Worm (Caenorhabditis elegans) whole organism, mixed stage, embryonic: ENCODE measurements around the gene F10G7.9.

Source experiments
- ham-2 ChIP-seq: fragments of 200-800 bp; sonication (Bioruptor generic); optimal IDR thresholded peaks from 2 replicates; lab custom pipeline; 2018; ENCODE audit warnings: mild to moderate bottlenecking, missing genetic modification characterization, missing compliant biosample characterization
- lin-13 ChIP-seq: fragments of 150-350 bp; optimal IDR thresholded peaks from 2 replicates; lab custom pipeline; 2014; ENCODE audit warnings: missing biosample characterization, missing genetic modification characterization
- lin-32 ChIP-seq: fragments of 200-800 bp; sonication (Bioruptor generic); optimal IDR thresholded peaks from 2 replicates; lab custom pipeline; 2018; ENCODE audit warnings: mild to moderate bottlenecking, missing genetic modification characterization, missing compliant biosample characterization
- lsy-2 ChIP-seq: fragments of 150-350 bp; optimal IDR thresholded peaks from 2 replicates; lab custom pipeline; 2014; ENCODE audit warnings: missing biosample characterization, missing genetic modification characterization
- nhr-237 ChIP-seq: fragments of 150-350 bp; optimal IDR thresholded peaks from 2 replicates; lab custom pipeline; 2014; ENCODE audit warnings: missing biosample characterization, missing genetic modification characterization
- nhr-28 ChIP-seq: fragments of 150-350 bp; optimal IDR thresholded peaks from 2 replicates; lab custom pipeline; 2014; ENCODE audit warnings: missing biosample characterization, missing genetic modification characterization
- pha-4 ChIP-seq: fragments of 150-350 bp; optimal IDR thresholded peaks from 2 replicates; lab custom pipeline; 2018; ENCODE audit warnings: missing biosample characterization, missing genetic modification reagents, missing genetic modification characterization
- unc-39 ChIP-seq: fragments of 150-350 bp; optimal IDR thresholded peaks from 2 replicates; lab custom pipeline; 2014; ENCODE audit warnings: missing biosample characterization, missing genetic modification characterization
- ztf-11 ChIP-seq: fragments of 150-350 bp; optimal IDR thresholded peaks from 2 replicates; lab custom pipeline; 2014; ENCODE audit warnings: missing biosample characterization, missing genetic modification characterization

ce11 chrII:4733848-4734247 lies 27.6 kb upstream of the F10G7.9 start, which contains the start of gene F41C3.11:
- TF ChIP-seq ztf-11 = no peak
- TF ChIP-seq nhr-237 (tag; lab: Kevin White, UChicago) = no peak
- no peak for TF ChIP-seq pha-4 (tag; lab: Kevin White, UChicago)
- no peak for TF ChIP-seq lsy-2
- TF ChIP-seq ham-2 (GFP tag; lab: Kevin White, UChicago) = no peak
- TF ChIP-seq nhr-28 (tag; lab: Kevin White, UChicago) = no peak
- TF ChIP-seq unc-39 (tag; lab: Kevin White, UChicago) = no peak
- no peak for TF ChIP-seq lin-13 (tag; lab: Kevin White, UChicago)
- no peak for TF ChIP-seq lin-32
